Worm (Caenorhabditis elegans): Measurements from ENCODE around the gene C07B5.2.

C07B5.2 gene

ce11 chrX:9546640-9547039 is 29.6 kb upstream of the C07B5.2 start:
- TF ChIP-seq dao-5 (tag; optimal IDR thresholded peaks at IDR 0.05) = no peak

DNA sequence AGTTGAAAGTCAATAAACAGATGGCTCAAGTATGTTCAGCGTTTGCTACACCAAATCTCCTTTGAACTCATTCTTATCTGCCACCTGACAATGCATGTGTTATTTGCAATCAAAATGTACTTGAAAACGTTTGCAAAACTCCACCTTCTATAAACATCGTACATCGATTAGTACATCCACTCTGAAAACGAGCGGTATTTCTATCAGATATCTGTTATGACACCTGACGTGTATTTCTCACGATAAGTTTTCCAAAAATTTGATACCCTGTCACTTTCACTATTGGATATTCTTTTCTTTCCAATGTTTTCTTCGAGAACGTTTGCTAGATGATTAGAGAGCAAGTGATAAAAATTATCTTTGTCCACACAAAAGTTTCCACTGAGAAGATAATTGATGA is 27.4 kb upstream of the C07B5.2 start:
- TF ChIP-seq him-1 (tag; optimal IDR thresholded peaks at IDR 0.05) (no peak), W03F9.2 (tag; optimal IDR thresholded peaks at IDR 0.05) (no peak), dao-5 (tag; optimal IDR thresholded peaks at IDR 0.05) (no peak)

DNA sequence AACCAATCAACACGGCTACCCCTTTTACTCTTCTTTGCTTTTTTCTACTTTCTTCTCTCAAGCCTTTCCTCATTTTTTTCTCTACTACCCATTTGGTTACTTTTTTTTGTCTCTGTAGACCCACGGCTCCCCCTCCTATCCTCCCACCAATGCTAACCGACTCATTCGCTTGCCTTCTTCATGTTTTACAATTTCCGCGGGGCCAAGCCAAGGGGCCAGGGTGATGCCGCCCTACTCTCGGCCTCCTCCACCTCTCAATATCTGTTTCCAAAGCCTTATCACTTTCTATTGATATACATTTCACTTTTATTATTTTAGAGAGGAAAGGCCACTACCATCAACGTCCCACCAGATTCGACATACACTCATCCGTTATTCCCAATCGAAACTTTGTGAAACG is 26.3 kb upstream of the C07B5.2 start, which contains the start of gene F49E2.5:
TSS of gene F49E2.5 (plus strand) at position 301 of the 400 bp plus-strand sequence.
- TF ChIP-seq dao-5 (tag; optimal IDR thresholded peaks at IDR 0.05) (no peak), him-1 (tag; optimal IDR thresholded peaks at IDR 0.05) (no peak), W03F9.2 (tag; optimal IDR thresholded peaks at IDR 0.05) (no peak)

ce11 chrX:9540464-9540863 is 23.5 kb upstream of the C07B5.2 start:
- no peak for TF ChIP-seq him-1 (tag; optimal IDR thresholded peaks at IDR 0.05)
- no peak for TF ChIP-seq W03F9.2 (tag; optimal IDR thresholded peaks at IDR 0.05)
- TF ChIP-seq dao-5 (tag; optimal IDR thresholded peaks at IDR 0.05) = no peak

- TF ChIP-seq him-1 (tag; optimal IDR thresholded peaks at IDR 0.05) = no peak
- no peak for TF ChIP-seq dao-5 (tag; optimal IDR thresholded peaks at IDR 0.05)
- no peak for TF ChIP-seq W03F9.2 (tag; optimal IDR thresholded peaks at IDR 0.05)
Observed at ce11 chrX:9539294-9540030, 22.5 kb upstream of the C07B5.2 start, which contains the start of gene nuc-1. nuc-1 (plus strand) TSS chrX:9539905.

DNA sequence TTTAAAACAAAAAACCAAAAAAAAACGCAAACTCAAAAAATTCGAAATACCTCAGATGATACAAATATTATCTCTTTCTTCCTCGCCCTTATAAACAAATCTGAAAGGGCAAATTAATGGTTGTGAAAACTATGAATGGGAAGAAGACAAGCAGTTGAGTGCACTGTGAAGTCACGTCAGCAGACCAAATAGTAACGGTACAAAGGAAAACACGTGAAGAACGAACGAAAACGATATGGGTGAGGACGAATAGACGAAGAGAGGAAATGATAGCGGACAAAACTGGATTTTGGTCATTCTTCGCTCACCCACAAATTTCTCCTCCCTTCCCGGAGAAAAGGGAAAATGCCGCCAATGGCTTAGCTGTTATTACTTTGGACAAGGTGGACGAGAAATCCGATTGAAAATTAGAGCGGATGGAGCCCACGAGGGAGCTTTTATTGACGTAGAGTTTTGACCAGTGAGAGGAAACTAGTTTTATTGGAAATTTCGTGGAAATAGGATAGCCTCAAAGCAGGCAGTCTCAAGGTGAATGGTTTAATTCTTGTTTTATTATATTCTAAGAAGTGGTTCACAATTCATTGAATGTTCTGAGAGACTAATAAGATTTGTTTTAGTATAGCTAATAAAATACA is 20.6 kb upstream of the C07B5.2 start:
- TF ChIP-seq him-1 (tag; optimal IDR thresholded peaks at IDR 0.05) (no peak), W03F9.2 (tag; optimal IDR thresholded peaks at IDR 0.05) (no peak), dao-5 (tag; optimal IDR thresholded peaks at IDR 0.05) (no peak)

ce11 chrX:9536665-9537064 is 19.7 kb upstream of the C07B5.2 start, which contains the start of gene C07B5.8:
C07B5.8 (minus strand) TSS chrX:9536765.
- no peak for TF ChIP-seq W03F9.2 (tag; optimal IDR thresholded peaks at IDR 0.05)
- TF ChIP-seq him-1 (tag; optimal IDR thresholded peaks at IDR 0.05) = no peak
- TF ChIP-seq dao-5 (tag; optimal IDR thresholded peaks at IDR 0.05) = no peak

ce11 chrX:9536008-9536407 is 19.0 kb upstream of the C07B5.2 start:
- no peak for TF ChIP-seq him-1 (tag; optimal IDR thresholded peaks at IDR 0.05)
- no peak for TF ChIP-seq W03F9.2 (tag; optimal IDR thresholded peaks at IDR 0.05)
- TF ChIP-seq dao-5 (tag; optimal IDR thresholded peaks at IDR 0.05) = no peak

DNA sequence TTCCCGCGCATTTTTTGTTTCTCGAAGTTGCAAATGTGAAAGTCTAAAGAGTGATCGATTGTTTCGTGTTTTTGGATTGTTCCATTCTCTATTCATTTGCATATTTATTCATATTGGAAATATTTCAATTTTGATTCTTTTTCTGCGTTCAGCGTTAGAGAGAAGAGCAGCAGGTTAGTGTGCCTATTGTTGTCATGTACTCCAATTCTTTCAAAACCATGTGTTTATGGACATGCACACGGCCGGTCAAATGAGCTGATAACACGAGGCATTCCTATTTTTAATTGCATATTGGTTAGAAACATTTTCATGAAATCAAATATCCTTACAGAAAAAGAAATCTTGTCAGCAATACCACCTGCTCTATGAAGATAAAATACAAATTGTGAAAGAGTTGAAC is 14.6 kb upstream of the C07B5.2 start:
- TF ChIP-seq him-1 (tag; optimal IDR thresholded peaks at IDR 0.05) = no peak
- no peak for TF ChIP-seq W03F9.2 (tag; optimal IDR thresholded peaks at IDR 0.05)
- TF ChIP-seq dao-5 (tag; optimal IDR thresholded peaks at IDR 0.05) = no peak

- no peak for TF ChIP-seq W03F9.2 (tag; optimal IDR thresholded peaks at IDR 0.05)
- no peak for TF ChIP-seq dao-5 (tag; optimal IDR thresholded peaks at IDR 0.05)
- no peak for TF ChIP-seq him-1 (tag; optimal IDR thresholded peaks at IDR 0.05)
Observed at ce11 chrX:9529360-9529759, 12.4 kb upstream of the C07B5.2 start, which contains the start of gene C07B5.4. C07B5.4 (plus strand) TSS chrX:9529660.

ce11 chrX:9527898-9528297 is 10.9 kb upstream of the C07B5.2 start:
- TF ChIP-seq W03F9.2 (tag; optimal IDR thresholded peaks at IDR 0.05) (no peak), him-1 (tag; optimal IDR thresholded peaks at IDR 0.05) (no peak), dao-5 (tag; optimal IDR thresholded peaks at IDR 0.05) (no peak)

DNA sequence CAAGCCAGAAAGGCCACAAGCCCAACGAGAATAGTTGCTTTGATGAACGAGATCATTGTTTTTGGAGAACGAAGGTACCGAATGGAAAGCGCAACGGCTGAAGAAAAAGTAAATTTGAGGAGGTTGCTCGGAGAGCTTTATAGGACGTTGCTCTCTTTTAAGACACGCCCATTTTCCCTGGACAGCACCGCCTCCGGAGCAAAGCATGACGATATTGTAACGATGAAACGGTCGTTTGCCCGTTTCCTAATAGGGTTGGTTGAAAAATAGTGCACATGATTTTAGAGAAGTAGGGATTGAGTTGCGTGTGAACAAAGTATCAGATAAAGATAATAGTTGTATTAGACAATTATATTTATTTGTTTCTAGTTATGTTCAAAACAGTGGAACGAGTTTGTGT is 6.1 kb upstream of the C07B5.2 start, which contains the start of gene C07B5.3:
TSS of gene C07B5.3 (minus strand) at position 101 of the 400 bp plus-strand sequence.
- TF ChIP-seq dao-5 (tag; optimal IDR thresholded peaks at IDR 0.05) (no peak), him-1 (tag; optimal IDR thresholded peaks at IDR 0.05) (no peak), W03F9.2 (tag; optimal IDR thresholded peaks at IDR 0.05) (no peak)

- TF ChIP-seq W03F9.2 (tag; optimal IDR thresholded peaks at IDR 0.05) = no peak
- TF ChIP-seq him-1 (tag; optimal IDR thresholded peaks at IDR 0.05) = no peak
- TF ChIP-seq dao-5 (tag; optimal IDR thresholded peaks at IDR 0.05) = no peak
Observed at ce11 chrX:9518719-9519118, 1.7 kb upstream of the C07B5.2 start, which contains the start of gene C07B5.6. C07B5.6 (plus strand) TSS chrX:9519019.

ce11 chrX:9512457-9512856 is 4.5 kb downstream of the C07B5.2 start:
- TF ChIP-seq dao-5 (tag; optimal IDR thresholded peaks at IDR 0.05) (no peak), W03F9.2 (tag; optimal IDR thresholded peaks at IDR 0.05) (no peak)
